Fruit fly (Drosophila melanogaster) whole organism, embryonic: Measurements from ENCODE around the gene chb.

Source experiments
- Abd-B ChIP-seq: fragments of 200-800 bp; sonication (Bioruptor generic); optimal IDR thresholded peaks from 2 replicates; lab custom pipeline; 2018; ENCODE audit warnings: missing biosample characterization, mild to moderate bottlenecking, missing genetic modification characterization, moderate library complexity
- Atf6 ChIP-seq: fragments of 200-800 bp; sonication (Bioruptor generic); IDR thresholded peaks from 2 replicates; pipeline ENCODE4 v1.3.6; 2022; ENCODE audit warnings: missing biosample characterization, missing genetic modification characterization
- CG10431 ChIP-seq: fragments of 200-800 bp; sonication (Bioruptor generic); optimal IDR thresholded peaks from 3 replicates; lab custom pipeline; 2018; ENCODE audit warnings: missing biosample characterization, mild to moderate bottlenecking, missing genetic modification characterization
- CG10959 ChIP-seq: fragments of 200-800 bp; sonication (Bioruptor generic); IDR thresholded peaks from 2 replicates; pipeline ENCODE4 v1.3.6; 2022; ENCODE audit warnings: missing biosample characterization, missing genetic modification characterization
- CG10979 ChIP-seq: fragments of 200-800 bp; sonication (Bioruptor generic); optimal IDR thresholded peaks from 2 replicates; lab custom pipeline; 2018; ENCODE audit warnings: missing biosample characterization, mild to moderate bottlenecking, missing genetic modification characterization, moderate library complexity
- CG12391 ChIP-seq: fragments of 200-800 bp; sonication (Bioruptor generic); optimal IDR thresholded peaks from 3 replicates; lab custom pipeline; 2018; ENCODE audit warnings: missing biosample characterization, mild to moderate bottlenecking, missing genetic modification characterization, moderate library complexity
- CG15601 ChIP-seq: fragments of 200-800 bp; sonication (Bioruptor generic); optimal IDR thresholded peaks from 3 replicates; lab custom pipeline; 2019; ENCODE audit warnings: missing biosample characterization, mild to moderate bottlenecking, missing genetic modification characterization, moderate library complexity
- CG16863 ChIP-seq: fragments of 200-800 bp; sonication (Bioruptor generic); optimal IDR thresholded peaks from 3 replicates; lab custom pipeline; 2016; ENCODE audit warnings: missing biosample characterization, missing genetic modification characterization
- CG17385 ChIP-seq: fragments of 200-800 bp; sonication (Bioruptor generic); optimal IDR thresholded peaks from 3 replicates; lab custom pipeline; 2018; ENCODE audit warnings: missing biosample characterization, mild to moderate bottlenecking, missing genetic modification characterization
- CG2120 ChIP-seq: fragments of 200-800 bp; sonication (Bioruptor generic); optimal IDR thresholded peaks from 3 replicates; lab custom pipeline; 2016; ENCODE audit warnings: missing biosample characterization, missing genetic modification characterization
- CG3065 ChIP-seq: fragments of 200-800 bp; sonication (Bioruptor generic); optimal IDR thresholded peaks from 2 replicates; lab custom pipeline; 2016; ENCODE audit warnings: missing biosample characterization, missing genetic modification characterization
- CG32767 ChIP-seq: fragments of 200-800 bp; sonication (Bioruptor generic); IDR thresholded peaks from 2 replicates; pipeline ENCODE4 v1.3.6; 2022; ENCODE audit warnings: missing biosample characterization, missing genetic modification characterization
- CG3407 ChIP-seq: fragments of 200-800 bp; sonication (Bioruptor generic); optimal IDR thresholded peaks from 2 replicates; lab custom pipeline; 2018; ENCODE audit warnings: missing biosample characterization, mild to moderate bottlenecking, missing genetic modification characterization
- CG43689 ChIP-seq: fragments of 200-800 bp; sonication (Bioruptor generic); IDR thresholded peaks from 2 replicates; pipeline ENCODE4 v1.3.6; 2022; ENCODE audit warnings: missing biosample characterization, missing genetic modification characterization
- CG4424 ChIP-seq: fragments of 200-800 bp; sonication (Bioruptor generic); optimal IDR thresholded peaks from 3 replicates; lab custom pipeline; 2016; ENCODE audit warnings: missing biosample characterization, missing genetic modification characterization
- CG4854 ChIP-seq: fragments of 200-800 bp; sonication (Bioruptor generic); optimal IDR thresholded peaks from 2 replicates; lab custom pipeline; 2016; ENCODE audit warnings: missing biosample characterization, missing genetic modification characterization, inconsistent platforms
- CG5180 ChIP-seq: fragments of 200-800 bp; sonication (Bioruptor generic); optimal IDR thresholded peaks from 3 replicates; lab custom pipeline; 2017; ENCODE audit warnings: missing biosample characterization, missing genetic modification characterization, mild to moderate bottlenecking, moderate library complexity, missing genetic modification reagents
- CG6654 ChIP-seq: fragments of 200-800 bp; sonication (Bioruptor generic); optimal IDR thresholded peaks from 2 replicates; lab custom pipeline; 2017; ENCODE audit warnings: missing biosample characterization, mild to moderate bottlenecking, missing genetic modification characterization
- CG7271 ChIP-seq: fragments of 200-800 bp; sonication (Bioruptor generic); optimal IDR thresholded peaks from 2 replicates; lab custom pipeline; 2018; ENCODE audit warnings: missing biosample characterization, mild to moderate bottlenecking, missing genetic modification characterization, moderate library complexity
- CG7745 ChIP-seq: fragments of 200-800 bp; sonication (Bioruptor generic); optimal IDR thresholded peaks from 2 replicates; lab custom pipeline; 2018; ENCODE audit warnings: missing biosample characterization, mild to moderate bottlenecking, missing genetic modification characterization, moderate library complexity
- CG9609 ChIP-seq: fragments of 200-800 bp; sonication (Bioruptor generic); optimal IDR thresholded peaks from 3 replicates; lab custom pipeline; 2016; ENCODE audit warnings: missing biosample characterization, missing genetic modification characterization
- D19A ChIP-seq: fragments of 200-800 bp; optimal IDR thresholded peaks from 3 replicates; lab custom pipeline; 2019; ENCODE audit warnings: missing biosample characterization, mild to moderate bottlenecking, missing genetic modification characterization, moderate library complexity
- D19B ChIP-seq: fragments of 200-800 bp; sonication (Bioruptor generic); optimal IDR thresholded peaks from 2 replicates; lab custom pipeline; 2017; ENCODE audit warnings: missing biosample characterization, mild to moderate bottlenecking, missing genetic modification characterization
- Doc2 ChIP-seq: fragments of 200-800 bp; sonication (Bioruptor generic); IDR thresholded peaks from 2 replicates; pipeline ENCODE4 v1.3.6; 2022; ENCODE audit warnings: missing biosample characterization, missing genetic modification characterization
- Doc3 ChIP-seq: fragments of 200-800 bp; sonication (Bioruptor generic); IDR thresholded peaks from 3 replicates; pipeline ENCODE4 v1.3.6; 2022; ENCODE audit warnings: missing biosample characterization, missing genetic modification characterization; ENCODE audit not compliant: partially characterized antibody
- Drgx ChIP-seq: fragments of 200-800 bp; sonication (Bioruptor generic); IDR thresholded peaks from 2 replicates; pipeline ENCODE4 v1.3.6; 2022; ENCODE audit warnings: missing biosample characterization, missing genetic modification characterization
- Fer3 ChIP-seq: fragments of 200-800 bp; sonication (Bioruptor generic); optimal IDR thresholded peaks from 2 replicates; lab custom pipeline; 2018; ENCODE audit warnings: missing biosample characterization, mild to moderate bottlenecking, missing genetic modification characterization, moderate library complexity
- Gsc ChIP-seq: fragments of 200-800 bp; sonication (Bioruptor generic); IDR thresholded peaks from 2 replicates; pipeline ENCODE4 v1.3.6; 2022; ENCODE audit warnings: missing biosample characterization, missing genetic modification characterization
- HLH4C ChIP-seq: fragments of 200-800 bp; sonication (Bioruptor generic); IDR thresholded peaks from 3 replicates; pipeline ENCODE4 v1.3.6; 2022; ENCODE audit warnings: missing biosample characterization, missing genetic modification characterization; ENCODE audit not compliant: partially characterized antibody
- Hmx ChIP-seq: fragments of 200-800 bp; sonication (Bioruptor generic); optimal IDR thresholded peaks from 2 replicates; lab custom pipeline; 2016; ENCODE audit warnings: missing biosample characterization, missing genetic modification characterization
- Hr51 ChIP-seq, 2 experiments: fragments of 200-800 bp; sonication (Bioruptor generic); optimal IDR thresholded peaks; 2 replicates in 1 of 2; 3 replicates in 1 of 2; lab custom pipeline; 2016 to 2018; ENCODE audit warnings: missing biosample characterization in 2 of 2, missing genetic modification characterization in 2 of 2, mild to moderate bottlenecking in 1 of 2, moderate library complexity in 1 of 2
- Kr ChIP-seq: fragments of 200-800 bp; sonication (Bioruptor generic); optimal IDR thresholded peaks from 2 replicates; lab custom pipeline; 2017; ENCODE audit warnings: missing biosample characterization, mild to moderate bottlenecking, missing genetic modification characterization
- Lhr ChIP-seq: fragments of 200-800 bp; sonication (Bioruptor generic); optimal IDR thresholded peaks from 3 replicates; lab custom pipeline; 2017; ENCODE audit warnings: mild to moderate bottlenecking, missing biosample characterization, missing genetic modification reagents, missing genetic modification characterization
- MESR4 ChIP-seq: fragments of 200-800 bp; sonication (Bioruptor generic); optimal IDR thresholded peaks from 2 replicates; lab custom pipeline; 2018; ENCODE audit warnings: missing biosample characterization, mild to moderate bottlenecking, missing genetic modification characterization, moderate library complexity
- Myb ChIP-seq: fragments of 200-800 bp; sonication (Bioruptor generic); optimal IDR thresholded peaks from 2 replicates; lab custom pipeline; 2016; ENCODE audit warnings: missing biosample characterization, missing genetic modification characterization
- Optix ChIP-seq: fragments of 200-800 bp; sonication (Bioruptor generic); IDR thresholded peaks from 3 replicates; pipeline ENCODE4 v1.3.6; 2022; ENCODE audit warnings: missing biosample characterization, missing genetic modification characterization
- Rfx ChIP-seq: fragments of 200-800 bp; sonication (Bioruptor generic); IDR thresholded peaks from 2 replicates; pipeline ENCODE4 v1.3.6; 2022; ENCODE audit warnings: missing biosample characterization, missing genetic modification characterization
- Sry-δ ChIP-seq: fragments of 200-800 bp; sonication (Bioruptor generic); optimal IDR thresholded peaks from 2 replicates; lab custom pipeline; 2016; ENCODE audit warnings: missing biosample characterization, missing genetic modification characterization
- Stat92E ChIP-seq, 3 experiments: fragments of >200 bp in 2 of 3; fragments of 200-800 bp in 1 of 3; sonication (Bioruptor generic) in 1 of 3; optimal IDR thresholded peaks; 2 replicates each; lab custom pipeline; 2017 to 2019; ENCODE audit warnings: missing biosample characterization in 3 of 3, missing genetic modification characterization in 3 of 3, mild to moderate bottlenecking in 1 of 3, moderate library complexity in 1 of 3
- cad ChIP-seq: fragments of >200 bp; optimal IDR thresholded peaks from 2 replicates; lab custom pipeline; 2017; ENCODE audit warnings: missing biosample characterization, missing genetic modification characterization
- caup ChIP-seq: fragments of 200-800 bp; sonication (Bioruptor generic); optimal IDR thresholded peaks from 3 replicates; lab custom pipeline; 2017; ENCODE audit warnings: missing biosample characterization, mild to moderate bottlenecking, missing genetic modification characterization, moderate library complexity; ENCODE audit not compliant: severe bottlenecking
- croc ChIP-seq: fragments of 200-800 bp; sonication (Bioruptor generic); conservative IDR thresholded peaks from 3 replicates; pipeline ENCODE4 v1.3.6; 2022; ENCODE audit warnings: missing biosample characterization, missing genetic modification characterization
- dati ChIP-seq: fragments of 200-800 bp; sonication (Bioruptor generic); IDR thresholded peaks from 2 replicates; pipeline ENCODE4 v1.3.6; 2022; ENCODE audit warnings: missing biosample characterization, missing genetic modification characterization
- hbn ChIP-seq: fragments of 200-800 bp; sonication (Bioruptor generic); IDR thresholded peaks from 2 replicates; pipeline ENCODE4 v1.3.6; 2022; ENCODE audit warnings: missing biosample characterization, missing genetic modification characterization; ENCODE audit not compliant: partially characterized antibody
- her ChIP-seq: fragments of 200-800 bp; sonication (Bioruptor generic); optimal IDR thresholded peaks from 2 replicates; lab custom pipeline; 2016; ENCODE audit warnings: missing biosample characterization, missing genetic modification characterization
- sens-2 ChIP-seq: fragments of 200-800 bp; sonication (Bioruptor generic); IDR thresholded peaks from 2 replicates; pipeline ENCODE4 v1.3.6; 2022; ENCODE audit warnings: missing biosample characterization, missing genetic modification characterization
- sr ChIP-seq: fragments of 200-800 bp; sonication (Bioruptor generic); IDR thresholded peaks from 3 replicates; pipeline ENCODE4 v1.3.6; 2022; ENCODE audit warnings: missing biosample characterization, missing genetic modification characterization
- trem ChIP-seq: fragments of 200-800 bp; optimal IDR thresholded peaks from 3 replicates; lab custom pipeline; 2019; ENCODE audit warnings: missing biosample characterization, mild to moderate bottlenecking, missing genetic modification characterization, moderate library complexity
- vnd ChIP-seq: fragments of 200-800 bp; sonication (Bioruptor generic); IDR thresholded peaks from 3 replicates; pipeline ENCODE4 v1.3.6; 2022; ENCODE audit warnings: missing biosample characterization, missing genetic modification characterization; ENCODE audit not compliant: partially characterized antibody

Gene chb

dm6 chr3L:21171905-21172304 is 748 bp upstream of the chb start, which contains the start of gene Ac78C (continued):
- peak; percentile 61 for TF ChIP-seq CG6654 (GFP tag; lab: Kevin White, UChicago)
- TF ChIP-seq CG43689 (GFP tag; lab: Robert Waterston, UW) = no peak
- TF ChIP-seq Atf6 (GFP tag; lab: Robert Waterston, UW) = peak; percentile 90
- TF ChIP-seq CG17385 (GFP tag; lab: Kevin White, UChicago) = peak; percentile 71
- TF ChIP-seq CG12391 (tag; lab: Kevin White, UChicago) = no peak
- TF ChIP-seq CG5180 (GFP tag; lab: Kevin White, UChicago) = peak; percentile 93
- peak; percentile 80 for TF ChIP-seq D19B (GFP tag; lab: Kevin White, UChicago)
- peak; percentile 79 for TF ChIP-seq Myb (GFP tag; lab: Kevin White, UChicago)
- peak; percentile 57; the same call in 2 of the 3 replicates for TF ChIP-seq HLH4C (GFP tag; lab: Robert Waterston, UW)
- no peak for TF ChIP-seq CG10431 (GFP tag; lab: Kevin White, UChicago)
- TF ChIP-seq Drgx (GFP tag; lab: Robert Waterston, UW) = peak; percentile 90
- peak; percentile 83 for TF ChIP-seq CG16863 (GFP tag; lab: Kevin White, UChicago)
- TF ChIP-seq Kr (GFP tag; lab: Kevin White, UChicago) = no peak
- TF ChIP-seq Abd-B (GFP tag; lab: Kevin White, UChicago) = peak; percentile 79
- TF ChIP-seq CG2120 (GFP tag; lab: Kevin White, UChicago) = peak; percentile 95
- TF ChIP-seq Lhr (GFP tag; lab: Kevin White, UChicago) = peak; percentile 9
- peak; percentile 44; the same call in 1 of the 2 replicates for TF ChIP-seq hbn (GFP tag; lab: Robert Waterston, UW)
- TF ChIP-seq CG4854 (GFP tag; lab: Kevin White, UChicago) = peak; percentile 80
- peak; percentile 73 to 82 for TF ChIP-seq Hr51 (GFP tag; optimal IDR thresholded peaks at IDR 0.05; lab: Kevin White, UChicago)
- TF ChIP-seq CG4424 (GFP tag; lab: Kevin White, UChicago) = peak; percentile 66
- TF ChIP-seq Sry-δ (GFP tag; lab: Kevin White, UChicago) = peak; percentile 32
- TF ChIP-seq CG7745 = no peak
- peak; percentile 82 for TF ChIP-seq CG9609 (GFP tag; lab: Kevin White, UChicago)
- no peak for TF ChIP-seq dati (GFP tag; lab: Robert Waterston, UW)
- TF ChIP-seq trem (tag; lab: Kevin White, UChicago) = no peak
- TF ChIP-seq cad (GFP tag; lab: Kevin White, UChicago) = no peak
- TF ChIP-seq her (GFP tag; lab: Kevin White, UChicago) = peak; percentile 93
- peak; percentile 45; the same call in 1 of the 2 replicates for TF ChIP-seq sens-2
- peak; percentile 31; the same call in 1 of the 3 replicates for TF ChIP-seq vnd (GFP tag; lab: Robert Waterston, UW)
- TF ChIP-seq Stat92E (GFP tag; optimal IDR thresholded peaks at IDR 0.05; lab: Kevin White, UChicago) = no peak
- peak; percentile 99 for TF ChIP-seq CG15601 (tag; lab: Kevin White, UChicago)
- peak; percentile 46 for TF ChIP-seq Hmx (GFP tag; lab: Kevin White, UChicago)
- TF ChIP-seq Rfx (GFP tag; lab: Robert Waterston, UW) = peak; percentile 95
- peak; percentile 94 for TF ChIP-seq caup
- peak; percentile 37 for TF ChIP-seq CG7271 (tag; lab: Kevin White, UChicago)
- TF ChIP-seq Optix (GFP tag; lab: Robert Waterston, UW) = peak; percentile 77
- TF ChIP-seq CG3407 (GFP tag; lab: Kevin White, UChicago) = peak; percentile 22
- TF ChIP-seq Doc3 (GFP tag; lab: Robert Waterston, UW) = no peak
- peak; percentile 32; the same call in 1 of the 3 replicates for TF ChIP-seq sr
- TF ChIP-seq CG32767 (GFP tag; lab: Robert Waterston, UW) = peak; percentile 77
- peak; percentile 92 for TF ChIP-seq Fer3
- peak; percentile 51; the same call in 2 of the 3 replicates for TF ChIP-seq croc
- no peak for TF ChIP-seq CG10959 (GFP tag; lab: Robert Waterston, UW)
- no peak for TF ChIP-seq CG10979 (tag; lab: Kevin White, UChicago)
- peak; percentile 58 for TF ChIP-seq CG3065 (GFP tag; lab: Kevin White, UChicago)
- no peak for TF ChIP-seq D19A (tag; lab: Kevin White, UChicago)
- peak; percentile 14 for TF ChIP-seq MESR4
- peak; percentile 51; the same call in 1 of the 2 replicates for TF ChIP-seq Doc2 (GFP tag; lab: Robert Waterston, UW)
- 0 out of 2 replicates have a peak, but pooled peaks have one; percentile 32 for TF ChIP-seq Gsc (GFP tag; lab: Robert Waterston, UW)
